Worm (Caenorhabditis elegans): ENCODE data around the gene F22B5.5.

DNA sequence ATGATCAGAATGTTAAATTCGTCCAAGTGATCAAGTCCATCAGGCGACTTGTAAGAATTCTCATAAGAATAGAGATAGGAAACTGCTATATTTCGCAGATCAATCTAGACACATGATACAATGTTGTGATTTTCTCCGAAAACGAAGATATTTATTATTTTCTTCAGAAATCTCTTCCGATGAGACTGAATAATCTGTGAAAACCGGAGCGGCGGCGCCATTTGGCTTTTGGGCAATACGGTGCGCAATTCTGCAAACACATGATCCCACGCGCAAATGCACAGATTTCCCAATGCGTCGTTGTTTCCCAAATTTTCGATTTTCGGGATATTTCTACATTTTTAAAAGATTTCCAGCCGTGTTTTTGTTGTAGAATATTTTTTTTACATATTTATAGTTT is 12.2 kb downstream of the F22B5.5 start:
- TF ChIP-seq egl-27 (tag; optimal IDR thresholded peaks at IDR 0.05) (no peak), mab-5 (tag; optimal IDR thresholded peaks at IDR 0.05) (no peak), nhr-77 (tag; optimal IDR thresholded peaks at IDR 0.05) (no peak), nhr-11 (tag; optimal IDR thresholded peaks at IDR 0.05) (no peak), unc-39 (tag; optimal IDR thresholded peaks at IDR 0.05) (no peak), ama-1 (optimal IDR thresholded peaks at IDR 0.05) (no peak), nhr-12 (tag; optimal IDR thresholded peaks at IDR 0.05) (no peak), dmd-4 (tag; optimal IDR thresholded peaks at IDR 0.05) (no peak)

Data from whole organism, L2 larva.